Worm (Caenorhabditis elegans) whole organism, late embryonic: ENCODE data around the gene ttr-35.

Experiments used
- ceh-45 ChIP-seq: fragments of 200-800 bp; sonication (Bioruptor generic); IDR thresholded peaks from 2 replicates; pipeline ENCODE4 v1.3.6; 2022; ENCODE audit warnings: missing genetic modification reagents, missing genetic modification characterization, missing compliant biosample characterization
- ceh-6 ChIP-seq: fragments of 200-800 bp; sonication (Bioruptor generic); optimal IDR thresholded peaks from 2 replicates; lab custom pipeline; 2018; ENCODE audit warnings: mild to moderate bottlenecking, missing genetic modification characterization, missing compliant biosample characterization
- dve-1 ChIP-seq: sonication (generic microtip); optimal IDR thresholded peaks from 2 replicates; lab custom pipeline; 2017; ENCODE audit warnings: antibody characterized with exemption, mild to moderate bottlenecking, missing genetic modification characterization, missing compliant biosample characterization
- ets-4 ChIP-seq: sonication (generic microtip); optimal IDR thresholded peaks from 2 replicates; lab custom pipeline; 2016; ENCODE audit warnings: missing genetic modification characterization, missing compliant biosample characterization
- mec-3 ChIP-seq: sonication (generic microtip); optimal IDR thresholded peaks from 2 replicates; lab custom pipeline; 2016; ENCODE audit warnings: borderline replicate concordance, missing genetic modification characterization, missing compliant biosample characterization
- nhr-11 ChIP-seq: fragments of 150-350 bp; optimal IDR thresholded peaks from 2 replicates; lab custom pipeline; 2014; ENCODE audit warnings: missing biosample characterization, missing genetic modification characterization
- pag-3 ChIP-seq: sonication (generic microtip); optimal IDR thresholded peaks from 2 replicates; lab custom pipeline; 2016; ENCODE audit warnings: missing compliant biosample characterization, missing genetic modification characterization, borderline replicate concordance
- pros-1 ChIP-seq: fragments of 150-350 bp; optimal IDR thresholded peaks from 2 replicates; lab custom pipeline; 2014; ENCODE audit warnings: missing biosample characterization, missing genetic modification reagents, missing genetic modification characterization
- sox-4 ChIP-seq: sonication (generic microtip); optimal IDR thresholded peaks from 2 replicates; lab custom pipeline; 2017; ENCODE audit warnings: mild to moderate bottlenecking, missing genetic modification characterization, inconsistent platforms, missing compliant biosample characterization
- unc-86 ChIP-seq: sonication (generic microtip); optimal IDR thresholded peaks from 2 replicates; lab custom pipeline; 2016; ENCODE audit warnings: missing genetic modification characterization, missing compliant biosample characterization

DNA sequence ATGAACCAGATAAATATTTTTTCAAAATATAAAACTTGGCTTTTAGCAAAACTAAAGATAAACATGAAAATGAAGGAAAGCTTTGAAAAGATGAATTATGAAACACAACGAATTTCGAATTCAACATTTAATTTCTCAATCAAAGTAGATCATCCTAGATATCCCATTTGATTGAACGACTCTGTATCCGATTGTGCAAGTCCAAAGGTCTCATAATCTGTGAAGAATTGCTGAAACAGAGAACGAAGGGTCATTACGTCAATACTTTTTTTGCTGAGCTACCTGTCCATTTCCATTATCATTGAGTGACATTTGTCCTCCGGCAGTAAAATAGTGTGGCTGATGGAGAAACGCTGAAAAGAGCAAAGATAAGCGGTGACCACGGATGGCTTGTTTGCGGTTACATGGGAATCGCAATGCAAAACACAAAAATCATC, 10.6 kb downstream of the ttr-35 start:
- TF ChIP-seq unc-86 (tag; lab: Kevin White, UChicago), result no peak
- TF ChIP-seq ceh-45 (GFP tag; lab: Robert Waterston, UW), result no peak
- TF ChIP-seq ceh-6 (GFP tag; lab: Kevin White, UChicago), result no peak
- TF ChIP-seq mec-3, result no peak
- no peak for TF ChIP-seq dve-1 (tag; lab: Kevin White, UChicago)
- TF ChIP-seq ets-4 (tag; lab: Kevin White, UChicago), result no peak
- no peak for TF ChIP-seq pros-1
- no peak for TF ChIP-seq sox-4 (tag; lab: Kevin White, UChicago)
- no peak for TF ChIP-seq nhr-11 (tag; lab: Kevin White, UChicago)
- TF ChIP-seq pag-3, result no peak
